Worm (Caenorhabditis elegans) whole organism, mixed stage, embryonic: ENCODE results near the gene Y39F10A.3.

ENCODE experiments used
- M03D4.4 ChIP-seq: sonication (generic microtip); optimal IDR thresholded peaks from 2 replicates; lab custom pipeline; 2017; ENCODE audit warnings: mild to moderate bottlenecking, missing genetic modification characterization, missing compliant biosample characterization
- bed-3 ChIP-seq: fragments of 200-800 bp; sonication (Bioruptor generic); optimal IDR thresholded peaks from 3 replicates; lab custom pipeline; 2018; ENCODE audit warnings: mild to moderate bottlenecking, missing genetic modification characterization, moderate library complexity, missing compliant biosample characterization
- blmp-1 ChIP-seq: fragments of 150-350 bp; optimal IDR thresholded peaks from 2 replicates; lab custom pipeline; 2014; ENCODE audit warnings: missing biosample characterization, missing genetic modification characterization
- ceh-39 ChIP-seq: fragments of 150-350 bp; optimal IDR thresholded peaks from 2 replicates; lab custom pipeline; 2014; ENCODE audit warnings: missing biosample characterization, missing genetic modification characterization
- ceh-43 ChIP-seq: fragments of 200-800 bp; sonication (Bioruptor generic); optimal IDR thresholded peaks from 2 replicates; lab custom pipeline; 2018; ENCODE audit warnings: mild to moderate bottlenecking, missing genetic modification characterization, moderate library complexity, missing compliant biosample characterization
- ceh-83 ChIP-seq: fragments of 200-800 bp; sonication (Bioruptor generic); optimal IDR thresholded peaks from 2 replicates; lab custom pipeline; 2018; ENCODE audit warnings: mild to moderate bottlenecking, missing genetic modification characterization, missing compliant biosample characterization
- ces-1 ChIP-seq: fragments of 150-350 bp; optimal IDR thresholded peaks from 2 replicates; lab custom pipeline; 2014; ENCODE audit warnings: missing biosample characterization, missing genetic modification reagents, missing genetic modification characterization
- cnd-1 ChIP-seq: fragments of 200-800 bp; sonication (Bioruptor generic); optimal IDR thresholded peaks from 2 replicates; lab custom pipeline; 2018; ENCODE audit warnings: mild to moderate bottlenecking, missing genetic modification characterization, missing compliant biosample characterization
- drap-1 ChIP-seq: fragments of 200-800 bp; sonication (Bioruptor generic); optimal IDR thresholded peaks from 3 replicates; lab custom pipeline; 2018; ENCODE audit warnings: mild to moderate bottlenecking, missing genetic modification characterization, missing compliant biosample characterization
- elt-1 ChIP-seq: sonication (generic microtip); optimal IDR thresholded peaks from 2 replicates; lab custom pipeline; 2017; ENCODE audit warnings: missing genetic modification characterization, mild to moderate bottlenecking, missing compliant biosample characterization, antibody characterized with exemption, moderate library complexity, borderline replicate concordance; ENCODE audit not compliant: insufficient read depth
- elt-3 ChIP-seq: fragments of 150-350 bp; optimal IDR thresholded peaks from 2 replicates; lab custom pipeline; 2014; ENCODE audit warnings: missing biosample characterization, missing genetic modification characterization
- flh-1 ChIP-seq: fragments of 200-800 bp; sonication (Bioruptor generic); optimal IDR thresholded peaks from 2 replicates; lab custom pipeline; 2018; ENCODE audit warnings: mild to moderate bottlenecking, missing genetic modification characterization, moderate library complexity, missing compliant biosample characterization
- ham-2 ChIP-seq: fragments of 200-800 bp; sonication (Bioruptor generic); optimal IDR thresholded peaks from 2 replicates; lab custom pipeline; 2018; ENCODE audit warnings: mild to moderate bottlenecking, missing genetic modification characterization, missing compliant biosample characterization
- lin-13 ChIP-seq: fragments of 150-350 bp; optimal IDR thresholded peaks from 2 replicates; lab custom pipeline; 2014; ENCODE audit warnings: missing biosample characterization, missing genetic modification characterization
- lin-32 ChIP-seq: fragments of 200-800 bp; sonication (Bioruptor generic); optimal IDR thresholded peaks from 2 replicates; lab custom pipeline; 2018; ENCODE audit warnings: mild to moderate bottlenecking, missing genetic modification characterization, missing compliant biosample characterization
- mab-5 ChIP-seq: fragments of 150-350 bp; optimal IDR thresholded peaks from 2 replicates; lab custom pipeline; 2014; ENCODE audit warnings: missing biosample characterization, missing genetic modification characterization
- mep-1 ChIP-seq: fragments of 150-350 bp; optimal IDR thresholded peaks from 2 replicates; lab custom pipeline; 2017; ENCODE audit warnings: missing biosample characterization, missing genetic modification reagents, missing genetic modification characterization, inconsistent platforms
- mls-2 ChIP-seq: sonication (generic microtip); optimal IDR thresholded peaks from 2 replicates; lab custom pipeline; 2016; ENCODE audit warnings: mild to moderate bottlenecking, missing genetic modification characterization, moderate library complexity, missing compliant biosample characterization
- nhr-12 ChIP-seq: fragments of 150-350 bp; optimal IDR thresholded peaks from 2 replicates; lab custom pipeline; 2014; ENCODE audit warnings: missing biosample characterization, missing genetic modification characterization
- nhr-2 ChIP-seq: fragments of 150-350 bp; optimal IDR thresholded peaks from 2 replicates; lab custom pipeline; 2014; ENCODE audit warnings: missing biosample characterization, missing genetic modification characterization
- nhr-237 ChIP-seq: fragments of 150-350 bp; optimal IDR thresholded peaks from 2 replicates; lab custom pipeline; 2014; ENCODE audit warnings: missing biosample characterization, missing genetic modification characterization
- nhr-28 ChIP-seq: fragments of 150-350 bp; optimal IDR thresholded peaks from 2 replicates; lab custom pipeline; 2014; ENCODE audit warnings: missing biosample characterization, missing genetic modification characterization
- nhr-76 ChIP-seq: sonication (generic microtip); optimal IDR thresholded peaks from 2 replicates; lab custom pipeline; 2017; ENCODE audit warnings: missing biosample characterization, missing genetic modification characterization
- pha-4 ChIP-seq: fragments of 150-350 bp; optimal IDR thresholded peaks from 2 replicates; lab custom pipeline; 2018; ENCODE audit warnings: missing biosample characterization, missing genetic modification reagents, missing genetic modification characterization
- snpc-4 ChIP-seq: fragments of 150-350 bp; optimal IDR thresholded peaks from 2 replicates; lab custom pipeline; 2014; ENCODE audit warnings: missing biosample characterization, missing genetic modification characterization
- sptf-1 ChIP-seq: sonication (generic microtip); optimal IDR thresholded peaks from 2 replicates; lab custom pipeline; 2017; ENCODE audit warnings: mild to moderate bottlenecking, missing genetic modification characterization, moderate library complexity, missing compliant biosample characterization
- tbx-8 ChIP-seq: fragments of 200-800 bp; sonication (Bioruptor generic); optimal IDR thresholded peaks from 2 replicates; lab custom pipeline; 2018; ENCODE audit warnings: mild to moderate bottlenecking, missing genetic modification characterization, moderate library complexity, missing compliant biosample characterization
- unc-120 ChIP-seq: sonication (generic microtip); optimal IDR thresholded peaks from 2 replicates; lab custom pipeline; 2017; ENCODE audit warnings: missing genetic modification characterization, missing compliant biosample characterization; ENCODE audit not compliant: poor library complexity, severe bottlenecking
- unc-39 ChIP-seq: fragments of 150-350 bp; optimal IDR thresholded peaks from 2 replicates; lab custom pipeline; 2014; ENCODE audit warnings: missing biosample characterization, missing genetic modification characterization
- unc-62 ChIP-seq: fragments of 150-350 bp; optimal IDR thresholded peaks from 2 replicates; lab custom pipeline; 2014; ENCODE audit warnings: missing biosample characterization, missing genetic modification reagents, missing genetic modification characterization
- zip-8 ChIP-seq: fragments of 150-350 bp; optimal IDR thresholded peaks from 2 replicates; lab custom pipeline; 2014; ENCODE audit warnings: missing biosample characterization, missing genetic modification characterization
- ztf-11 ChIP-seq: fragments of 150-350 bp; optimal IDR thresholded peaks from 2 replicates; lab custom pipeline; 2014; ENCODE audit warnings: missing biosample characterization, missing genetic modification characterization

Gene Y39F10A.3

ce11 chrII:814737-815136 lies 31.9 kb upstream of the Y39F10A.3 start, which contains the start of gene msrp-3:
msrp-3 (minus strand) TSS chrII:814837.
- TF ChIP-seq ceh-43 (GFP tag; lab: Kevin White, UChicago) (no peak), ceh-83 (GFP tag; lab: Kevin White, UChicago) (no peak), snpc-4 (tag; lab: Kevin White, UChicago) (no peak), mep-1 (no peak), drap-1 (GFP tag; lab: Kevin White, UChicago) (no peak), pha-4 (tag; lab: Kevin White, UChicago) (no peak)

DNA sequence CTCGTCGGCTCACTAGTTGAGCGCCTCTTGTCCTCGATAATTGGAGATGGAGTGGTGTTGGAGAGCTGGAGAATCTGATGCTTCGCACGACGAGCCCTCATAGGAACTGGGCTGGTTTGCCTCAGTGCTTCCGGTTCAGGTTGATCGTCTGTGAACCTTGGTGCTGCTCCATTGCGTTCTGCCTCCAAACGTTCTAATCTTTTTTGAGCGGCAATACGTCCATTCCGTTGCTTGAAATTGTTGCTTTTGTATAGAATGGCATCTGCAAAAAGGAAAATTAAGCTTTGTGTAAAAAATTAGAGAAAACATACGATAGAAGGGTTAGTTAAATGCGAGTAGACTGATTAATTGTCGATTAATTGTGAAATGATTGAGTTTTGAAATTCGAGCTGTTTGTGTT lies 30.1 kb upstream of the Y39F10A.3 start, which contains the start of gene F46F5.5:
F46F5.5 (minus strand) TSS at position 101 of the 400 bp plus-strand sequence.
- TF ChIP-seq pha-4 (tag; lab: Kevin White, UChicago) = no peak

DNA sequence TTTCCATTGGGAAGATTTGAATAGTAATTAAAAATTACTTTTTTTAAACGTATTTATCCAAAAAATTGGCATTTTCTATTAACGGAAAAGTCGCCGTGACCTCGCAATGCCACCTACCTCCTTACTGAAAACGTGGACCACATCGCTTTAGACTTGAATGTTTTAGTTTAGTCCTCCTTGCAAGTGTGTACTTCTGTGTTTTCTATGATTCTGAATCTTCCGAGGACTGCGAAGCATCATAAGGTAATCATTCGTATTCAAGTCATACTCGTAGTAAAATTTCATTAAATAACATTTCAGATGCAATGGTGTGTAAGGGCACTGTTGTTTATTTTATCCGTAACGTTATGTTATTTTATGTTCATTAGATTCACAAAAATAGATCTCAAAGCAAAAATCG lies 25.7 kb upstream of the Y39F10A.3 start, which contains the start of gene F46F5.11:
F46F5.11 (plus strand) TSS at position 301 of the 400 bp plus-strand sequence.
- TF ChIP-seq bed-3 (GFP tag; lab: Kevin White, UChicago) (no peak), nhr-237 (tag; lab: Kevin White, UChicago) (no peak), nhr-76 (no peak), M03D4.4 (tag; lab: Kevin White, UChicago) (no peak), nhr-12 (tag; lab: Kevin White, UChicago) (no peak), snpc-4 (tag; lab: Kevin White, UChicago) (no peak), ceh-39 (tag; lab: Kevin White, UChicago) (no peak)

ce11 chrII:803009-803408 lies 20.2 kb upstream of the Y39F10A.3 start, which contains the start of gene F46F5.13:
F46F5.13 (plus strand) TSS chrII:803309.
- TF ChIP-seq lin-32 (GFP tag; lab: Kevin White, UChicago) (no peak), mls-2 (no peak), sptf-1 (tag; lab: Kevin White, UChicago) (no peak), bed-3 (GFP tag; lab: Kevin White, UChicago) (no peak), cnd-1 (tag; lab: Kevin White, UChicago) (no peak), mab-5 (no peak), lin-13 (no peak), nhr-237 (tag; lab: Kevin White, UChicago) (no peak), blmp-1 (no peak), ceh-39 (tag; lab: Kevin White, UChicago) (no peak), ces-1 (no peak), nhr-12 (tag; lab: Kevin White, UChicago) (no peak), ham-2 (GFP tag; lab: Kevin White, UChicago) (no peak), ztf-11 (tag; lab: Kevin White, UChicago) (no peak), zip-8 (no peak), unc-62 (GFP tag; lab: Kevin White, UChicago) (no peak)
- TF ChIP-seq, all 35 proteins: peak for 0

DNA sequence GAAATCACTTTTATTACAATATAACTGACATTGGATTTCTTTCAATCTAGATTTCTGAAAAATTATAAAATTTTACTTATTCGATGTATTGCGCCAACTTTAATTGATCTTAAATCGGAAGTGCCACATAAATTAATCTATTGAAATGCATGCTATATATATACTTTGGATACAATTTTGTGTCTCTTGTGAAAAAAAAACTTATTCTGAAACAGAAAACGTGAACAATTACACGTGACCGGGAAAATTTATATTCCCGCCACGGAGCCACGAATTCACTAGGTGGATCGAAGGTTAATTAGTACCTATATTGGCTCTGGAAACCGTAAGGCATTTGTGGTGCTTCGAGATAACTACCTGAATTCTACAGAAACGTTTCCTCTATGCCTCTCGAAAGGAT lies 16.9 kb upstream of the Y39F10A.3 start, which contains the start of gene F46F5.14:
F46F5.14 (plus strand) TSS at position 301 of the 400 bp plus-strand sequence.
- TF ChIP-seq ztf-11 (tag; lab: Kevin White, UChicago) (no peak), unc-62 (GFP tag; lab: Kevin White, UChicago) (no peak), zip-8 (no peak), mab-5 (no peak), ces-1 (no peak), nhr-12 (tag; lab: Kevin White, UChicago) (no peak), nhr-28 (tag; lab: Kevin White, UChicago) (no peak), ceh-83 (GFP tag; lab: Kevin White, UChicago) (no peak), M03D4.4 (tag; lab: Kevin White, UChicago) (no peak), unc-120 (no peak), nhr-237 (tag; lab: Kevin White, UChicago) (no peak), cnd-1 (tag; lab: Kevin White, UChicago) (no peak), drap-1 (GFP tag; lab: Kevin White, UChicago) (no peak), elt-3 (tag; lab: Kevin White, UChicago) (no peak), nhr-2 (tag; lab: Kevin White, UChicago) (no peak), unc-39 (tag; lab: Kevin White, UChicago) (no peak)
- TF ChIP-seq, all 35 proteins: peak for 0

DNA sequence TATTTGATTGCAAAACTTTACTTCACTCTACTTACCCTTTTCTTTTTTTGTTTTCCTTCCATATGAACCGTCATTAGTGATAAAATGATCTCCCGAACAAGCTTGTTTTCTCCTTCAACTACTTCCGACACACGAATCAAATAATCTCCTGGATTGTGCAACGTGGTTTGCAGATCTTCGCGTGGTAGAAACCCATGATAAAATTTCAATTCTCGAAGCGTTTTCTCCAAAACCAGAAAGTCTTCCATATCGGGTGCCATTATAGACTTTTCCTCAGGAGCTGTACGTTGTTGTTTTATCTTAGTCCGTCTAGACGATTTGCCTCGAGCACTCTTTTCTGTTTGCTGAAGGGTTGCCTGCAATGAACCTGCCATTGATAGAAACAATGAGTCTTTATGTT lies 14.6 kb upstream of the Y39F10A.3 start:
- no peak for TF ChIP-seq nhr-12 (tag; lab: Kevin White, UChicago)
- TF ChIP-seq ham-2 (GFP tag; lab: Kevin White, UChicago) = no peak
- TF ChIP-seq tbx-8 = no peak
- no peak for TF ChIP-seq M03D4.4 (tag; lab: Kevin White, UChicago)
- TF ChIP-seq blmp-1 = no peak
- no peak for TF ChIP-seq ceh-83 (GFP tag; lab: Kevin White, UChicago)
- TF ChIP-seq pha-4 (tag; lab: Kevin White, UChicago) = no peak
- TF ChIP-seq unc-120 = no peak
- no peak for TF ChIP-seq elt-1
- no peak for TF ChIP-seq flh-1 (GFP tag; lab: Kevin White, UChicago)
- TF ChIP-seq ceh-43 (GFP tag; lab: Kevin White, UChicago) = no peak
- TF ChIP-seq unc-39 (tag; lab: Kevin White, UChicago) = no peak
